Fruit fly (Drosophila melanogaster) whole organism, prepupa: Measurements from ENCODE around the gene CG5087.

Experiments
- CG6276 ChIP-seq: fragments of 200-800 bp; sonication (Bioruptor generic); optimal IDR thresholded peaks from 2 replicates; lab custom pipeline; 2017; ENCODE audit warnings: missing biosample characterization, mild to moderate bottlenecking, missing genetic modification characterization
- Gug ChIP-seq: fragments of 200-800 bp; sonication (Bioruptor generic); IDR thresholded peaks from 2 replicates; pipeline ENCODE4 v1.3.6; 2022; ENCODE audit warnings: missing biosample characterization, missing genetic modification characterization
- OdsH ChIP-seq: fragments of 200-800 bp; sonication (Bioruptor generic); optimal IDR thresholded peaks from 3 replicates; lab custom pipeline; 2016; ENCODE audit warnings: missing biosample characterization, missing genetic modification characterization
- salr ChIP-seq, 2 experiments: fragments of 200-800 bp; sonication (Bioruptor generic); optimal IDR thresholded peaks; 3 replicates each; lab custom pipeline; 2016 to 2018; ENCODE audit warnings: missing biosample characterization in 2 of 2, missing genetic modification characterization in 2 of 2, mild to moderate bottlenecking in 1 of 2

DNA sequence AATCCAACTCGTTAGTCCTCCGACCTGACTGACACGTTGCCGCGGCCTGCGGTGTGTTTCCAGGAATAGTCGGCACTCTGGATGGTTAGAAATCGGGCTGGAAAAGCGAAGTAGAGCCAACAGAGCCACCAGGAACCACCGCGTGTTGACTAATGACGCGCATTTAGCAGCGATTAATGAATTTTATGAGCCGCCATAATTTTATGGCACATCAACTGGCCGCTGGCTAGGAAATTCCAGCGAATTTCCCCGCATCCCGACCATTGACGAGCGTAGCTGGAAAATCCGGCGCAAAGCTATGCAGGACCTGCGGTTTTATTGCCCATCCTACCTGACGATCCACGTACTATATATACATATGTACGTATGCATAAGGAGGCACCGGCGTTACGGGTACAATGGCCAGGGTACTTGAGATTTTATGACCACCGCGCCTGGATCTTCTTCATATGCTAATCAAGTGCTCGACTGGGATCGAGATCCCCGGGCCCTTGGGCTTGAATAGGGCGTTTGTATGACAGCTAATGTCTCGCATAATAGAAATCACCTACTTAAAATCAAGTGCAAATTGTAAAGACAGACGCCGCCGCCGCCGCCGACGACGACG lies 31.3 kb downstream of the CG5087 start:
- TF ChIP-seq OdsH (GFP tag; lab: Kevin White, UChicago), result no peak
- no peak for TF ChIP-seq Gug (GFP tag; lab: Robert Waterston, UW)
- no peak for TF ChIP-seq CG6276 (GFP tag; lab: Kevin White, UChicago)
- no peak for TF ChIP-seq salr (GFP tag; optimal IDR thresholded peaks at IDR 0.05; lab: Kevin White, UChicago)
